Fruit fly (Drosophila melanogaster) whole organism, pupa: ENCODE data around the gene CG7084.
A peak's percentile ranks its signal among the peaks of the same experiment; 100 is the strongest.

ENCODE experiments used
- CG10348 ChIP-seq: fragments of 200-800 bp; sonication (Bioruptor generic); IDR thresholded peaks from 2 replicates; pipeline ENCODE4 v1.3.6; 2022; ENCODE audit warnings: missing biosample characterization, missing genetic modification characterization
- CG12605 ChIP-seq: fragments of 200-800 bp; sonication (Bioruptor generic); IDR thresholded peaks from 2 replicates; pipeline ENCODE4 v1.3.6; 2022; ENCODE audit warnings: missing biosample characterization, missing genetic modification characterization
- CG13204 ChIP-seq: fragments of 200-800 bp; sonication (Bioruptor generic); optimal IDR thresholded peaks from 2 replicates; lab custom pipeline; 2018; ENCODE audit warnings: missing biosample characterization, mild to moderate bottlenecking, missing genetic modification characterization, moderate library complexity
- CG14655 ChIP-seq: fragments of 200-800 bp; sonication (Bioruptor generic); optimal IDR thresholded peaks from 3 replicates; lab custom pipeline; 2017; ENCODE audit warnings: mild to moderate bottlenecking, missing biosample characterization, missing genetic modification reagents, missing genetic modification characterization
- CG15710 ChIP-seq: fragments of 200-800 bp; sonication (Bioruptor generic); optimal IDR thresholded peaks from 2 replicates; lab custom pipeline; 2018; ENCODE audit warnings: missing biosample characterization, mild to moderate bottlenecking, missing genetic modification characterization, moderate library complexity
- CG17806 ChIP-seq: fragments of 200-800 bp; sonication (Bioruptor generic); optimal IDR thresholded peaks from 2 replicates; lab custom pipeline; 2018; ENCODE audit warnings: missing biosample characterization, mild to moderate bottlenecking, missing genetic modification characterization, moderate library complexity
- CG32121 ChIP-seq: fragments of 200-800 bp; sonication (Bioruptor generic); IDR thresholded peaks from 2 replicates; pipeline ENCODE4 v1.3.6; 2022; ENCODE audit warnings: missing biosample characterization, missing genetic modification characterization
- CG34367 ChIP-seq: fragments of 200-800 bp; sonication (Bioruptor generic); optimal IDR thresholded peaks from 2 replicates; lab custom pipeline; 2018; ENCODE audit warnings: missing biosample characterization, mild to moderate bottlenecking, missing genetic modification characterization
- CG4496 ChIP-seq: fragments of 200-800 bp; sonication (Bioruptor generic); IDR thresholded peaks from 3 replicates; pipeline ENCODE4 v1.3.6; 2022; ENCODE audit warnings: missing biosample characterization, missing genetic modification characterization
- CG8159 ChIP-seq: fragments of 200-800 bp; sonication (Bioruptor generic); optimal IDR thresholded peaks from 3 replicates; lab custom pipeline; 2018; ENCODE audit warnings: missing biosample characterization, mild to moderate bottlenecking, missing genetic modification characterization, moderate library complexity
- CG8301 ChIP-seq: fragments of 200-800 bp; sonication (Bioruptor generic); optimal IDR thresholded peaks from 2 replicates; lab custom pipeline; 2018; ENCODE audit warnings: missing biosample characterization, mild to moderate bottlenecking, missing genetic modification characterization
- CG9948 ChIP-seq: fragments of 200-800 bp; sonication (Bioruptor generic); optimal IDR thresholded peaks from 2 replicates; lab custom pipeline; 2018; ENCODE audit warnings: missing biosample characterization, mild to moderate bottlenecking, missing genetic modification characterization, moderate library complexity
- D1 ChIP-seq: fragments of 200-800 bp; sonication (Bioruptor generic); optimal IDR thresholded peaks from 2 replicates; lab custom pipeline; 2018; ENCODE audit warnings: missing biosample characterization, mild to moderate bottlenecking, missing genetic modification characterization, moderate library complexity
- EcR ChIP-seq: fragments of 200-800 bp; sonication (Bioruptor generic); optimal IDR thresholded peaks from 3 replicates; lab custom pipeline; 2019; ENCODE audit warnings: missing biosample characterization, missing genetic modification characterization, mild to moderate bottlenecking, moderate library complexity, missing genetic modification reagents
- Ets98B ChIP-seq: fragments of 200-800 bp; sonication (Bioruptor generic); IDR thresholded peaks from 2 replicates; pipeline ENCODE4 v1.3.6; 2022; ENCODE audit warnings: missing biosample characterization, missing genetic modification characterization
- Pif1A ChIP-seq: fragments of 200-800 bp; sonication (Bioruptor generic); optimal IDR thresholded peaks from 3 replicates; lab custom pipeline; 2016; ENCODE audit warnings: missing biosample characterization, missing genetic modification characterization
- Pif1B ChIP-seq: fragments of 200-800 bp; sonication (Bioruptor generic); optimal IDR thresholded peaks from 3 replicates; lab custom pipeline; 2016; ENCODE audit warnings: missing biosample characterization, missing genetic modification characterization
- Snoo ChIP-seq: fragments of 200-800 bp; sonication (Bioruptor generic); optimal IDR thresholded peaks from 3 replicates; lab custom pipeline; 2017; ENCODE audit warnings: missing biosample characterization, mild to moderate bottlenecking, missing genetic modification characterization, inconsistent platforms
- fd96Ca ChIP-seq: fragments of 200-800 bp; sonication (Bioruptor generic); IDR thresholded peaks from 3 replicates; pipeline ENCODE4 v1.3.6; 2022; ENCODE audit warnings: missing biosample characterization, missing genetic modification characterization
- gl ChIP-seq: fragments of 200-800 bp; sonication (Bioruptor generic); optimal IDR thresholded peaks from 2 replicates; lab custom pipeline; 2018; ENCODE audit warnings: missing biosample characterization, mild to moderate bottlenecking, missing genetic modification characterization
- rn ChIP-seq: fragments of 200-800 bp; sonication (Bioruptor generic); IDR thresholded peaks from 2 replicates; pipeline ENCODE4 v1.3.6; 2022; ENCODE audit warnings: missing biosample characterization, missing genetic modification characterization

CG7084 gene

DNA sequence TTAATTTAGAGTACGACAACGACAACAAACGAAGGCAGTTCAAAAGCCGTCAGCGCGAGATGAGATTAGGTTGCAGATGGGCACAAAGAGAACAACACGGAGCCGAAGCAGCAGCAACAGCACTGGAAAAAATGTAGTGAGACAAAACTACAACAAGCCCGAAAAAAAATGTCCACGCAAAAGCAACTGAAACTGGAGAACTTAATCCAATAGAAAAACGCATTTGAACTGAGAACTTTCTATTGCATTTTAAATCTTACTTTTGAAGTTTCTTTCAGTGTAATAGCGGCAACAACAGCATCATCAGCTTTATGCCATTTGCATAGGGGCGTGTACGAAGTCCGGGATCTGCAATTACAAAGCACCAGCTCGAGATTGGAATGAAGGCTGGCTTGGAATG is 40.9 kb downstream of the CG7084 start:
- TF ChIP-seq CG4496 (GFP tag; lab: Robert Waterston, UW) = peak; percentile 76; the same call in 2 of the 3 replicates
- TF ChIP-seq Pif1A (GFP tag; lab: Kevin White, UChicago) = peak; percentile 71
- TF ChIP-seq fd96Ca (GFP tag; lab: Robert Waterston, UW) = peak; percentile 71; the same call in 2 of the 3 replicates
- TF ChIP-seq rn (GFP tag; lab: Robert Waterston, UW) = peak; percentile 42; the same call in 1 of the 2 replicates
- TF ChIP-seq CG15710 = peak; percentile 76
- peak; percentile 55 for TF ChIP-seq CG13204 (GFP tag; lab: Kevin White, UChicago)
- peak; percentile 53 for TF ChIP-seq Pif1B (GFP tag; lab: Kevin White, UChicago)
- TF ChIP-seq CG34367 (tag; lab: Kevin White, UChicago) = peak; percentile 49
- TF ChIP-seq CG14655 (GFP tag; lab: Kevin White, UChicago) = peak; percentile 69
- peak; percentile 57; the same call in 1 of the 2 replicates for TF ChIP-seq Ets98B (GFP tag; lab: Robert Waterston, UW)
- peak; percentile 61 for TF ChIP-seq CG9948 (tag; lab: Kevin White, UChicago)
- TF ChIP-seq EcR (GFP tag; lab: Kevin White, UChicago) = no peak
- peak; percentile 64 for TF ChIP-seq Snoo (tag; lab: Kevin White, UChicago)
- no peak; the same call in 1 of the 2 replicates for TF ChIP-seq CG32121 (GFP tag; lab: Robert Waterston, UW)
- peak; percentile 49 for TF ChIP-seq gl (tag; lab: Kevin White, UChicago)
- no peak for TF ChIP-seq CG12605 (GFP tag; lab: Robert Waterston, UW)
- TF ChIP-seq CG17806 (tag; lab: Kevin White, UChicago) = peak; percentile 70
- peak; percentile 77 for TF ChIP-seq CG8159 (tag; lab: Kevin White, UChicago)
- TF ChIP-seq CG10348 (GFP tag; lab: Robert Waterston, UW) = no peak
- TF ChIP-seq CG8301 (tag; lab: Kevin White, UChicago) = peak; percentile 58
- no peak for TF ChIP-seq D1

DNA sequence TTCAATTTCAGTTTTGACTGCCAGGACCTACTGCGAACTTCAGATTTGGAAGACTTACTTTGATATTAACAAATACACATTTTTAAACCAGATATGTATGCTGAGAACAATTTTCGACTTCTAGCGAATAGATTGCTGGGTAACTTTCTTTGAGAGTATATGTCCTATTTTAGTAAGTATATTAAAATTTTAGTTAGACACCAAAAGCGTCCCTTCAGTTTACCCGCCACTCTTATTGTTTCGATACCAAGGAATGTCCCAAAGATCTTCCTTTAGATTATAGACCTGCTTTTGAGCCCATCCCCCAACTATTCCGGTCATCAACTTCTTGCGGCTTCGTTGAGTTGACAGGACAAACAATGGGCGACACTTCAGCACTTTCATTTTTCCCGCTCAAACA is 41.6 kb downstream of the CG7084 start, which contains the start of gene CG5388:
Gene CG5388, minus strand, starts transcription at position 101 of the 400 bp plus-strand sequence.
- TF ChIP-seq D1 (no peak), CG15710 (no peak), CG17806 (tag; lab: Kevin White, UChicago) (no peak), CG32121 (GFP tag; lab: Robert Waterston, UW) (no peak), EcR (GFP tag; lab: Kevin White, UChicago) (no peak), CG12605 (GFP tag; lab: Robert Waterston, UW) (no peak), CG34367 (tag; lab: Kevin White, UChicago) (no peak), Snoo (tag; lab: Kevin White, UChicago) (no peak), Pif1B (GFP tag; lab: Kevin White, UChicago) (no peak), CG8301 (tag; lab: Kevin White, UChicago) (no peak), Ets98B (GFP tag; lab: Robert Waterston, UW) (no peak), gl (tag; lab: Kevin White, UChicago) (no peak), CG4496 (GFP tag; lab: Robert Waterston, UW) (no peak), CG8159 (tag; lab: Kevin White, UChicago) (no peak), rn (GFP tag; lab: Robert Waterston, UW) (no peak), Pif1A (GFP tag; lab: Kevin White, UChicago) (no peak), CG13204 (GFP tag; lab: Kevin White, UChicago) (no peak)

DNA sequence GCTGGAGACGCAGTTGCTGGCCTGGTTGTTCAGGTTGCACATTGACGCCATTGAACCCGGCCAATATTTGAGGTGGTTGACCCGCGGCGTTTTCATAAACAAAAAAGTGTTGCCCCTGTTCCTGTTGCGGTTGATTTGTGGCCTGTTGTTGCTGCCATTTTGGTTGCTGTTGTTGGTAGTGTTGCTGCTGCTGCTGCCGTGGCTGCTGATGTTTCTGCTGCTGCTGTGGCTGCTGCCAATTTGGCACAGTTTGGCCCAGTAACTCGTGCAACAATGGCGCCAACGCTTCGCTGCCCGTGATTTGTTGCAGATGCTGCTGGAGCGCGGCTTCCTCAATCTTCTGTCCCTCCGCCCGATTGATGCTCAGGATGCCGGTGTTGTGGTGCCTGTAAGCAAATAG is 43.0 kb downstream of the CG7084 start:
- TF ChIP-seq D1 (no peak), EcR (GFP tag; lab: Kevin White, UChicago) (no peak), Snoo (tag; lab: Kevin White, UChicago) (no peak), CG9948 (tag; lab: Kevin White, UChicago) (no peak), gl (tag; lab: Kevin White, UChicago) (no peak), Pif1B (GFP tag; lab: Kevin White, UChicago) (no peak), CG15710 (no peak), rn (GFP tag; lab: Robert Waterston, UW) (no peak), fd96Ca (GFP tag; lab: Robert Waterston, UW) (no peak), Pif1A (GFP tag; lab: Kevin White, UChicago) (no peak), CG32121 (GFP tag; lab: Robert Waterston, UW) (no peak), CG8301 (tag; lab: Kevin White, UChicago) (no peak), CG34367 (tag; lab: Kevin White, UChicago) (no peak)

- TF ChIP-seq fd96Ca (GFP tag; lab: Robert Waterston, UW) (no peak), Pif1A (GFP tag; lab: Kevin White, UChicago) (no peak), EcR (GFP tag; lab: Kevin White, UChicago) (no peak), CG10348 (GFP tag; lab: Robert Waterston, UW) (no peak), Pif1B (GFP tag; lab: Kevin White, UChicago) (no peak), CG4496 (GFP tag; lab: Robert Waterston, UW) (no peak), CG13204 (GFP tag; lab: Kevin White, UChicago) (no peak), CG14655 (GFP tag; lab: Kevin White, UChicago) (no peak), CG17806 (tag; lab: Kevin White, UChicago) (no peak), CG9948 (tag; lab: Kevin White, UChicago) (no peak), rn (GFP tag; lab: Robert Waterston, UW) (no peak), CG32121 (GFP tag; lab: Robert Waterston, UW) (no peak), CG12605 (GFP tag; lab: Robert Waterston, UW) (no peak), Ets98B (GFP tag; lab: Robert Waterston, UW) (no peak), CG15710 (no peak), gl (tag; lab: Kevin White, UChicago) (no peak)
Measured at dm6 chr3R:22342151-22342550, 43.5 kb downstream of the CG7084 start, which contains the start of gene CG5386. CG5386 (minus strand) TSS chr3R:22342251.

dm6 chr3R:22342708-22343107 is 44.1 kb downstream of the CG7084 start:
- no peak for TF ChIP-seq CG12605 (GFP tag; lab: Robert Waterston, UW)
- no peak for TF ChIP-seq CG4496 (GFP tag; lab: Robert Waterston, UW)
- no peak for TF ChIP-seq gl (tag; lab: Kevin White, UChicago)
- no peak for TF ChIP-seq CG13204 (GFP tag; lab: Kevin White, UChicago)
- no peak for TF ChIP-seq CG14655 (GFP tag; lab: Kevin White, UChicago)
- TF ChIP-seq CG32121 (GFP tag; lab: Robert Waterston, UW) = no peak
- TF ChIP-seq CG17806 (tag; lab: Kevin White, UChicago) = no peak
- no peak for TF ChIP-seq CG10348 (GFP tag; lab: Robert Waterston, UW)
- no peak for TF ChIP-seq fd96Ca (GFP tag; lab: Robert Waterston, UW)
- no peak for TF ChIP-seq CG8301 (tag; lab: Kevin White, UChicago)
- no peak for TF ChIP-seq CG8159 (tag; lab: Kevin White, UChicago)
- no peak for TF ChIP-seq EcR (GFP tag; lab: Kevin White, UChicago)
- no peak for TF ChIP-seq CG9948 (tag; lab: Kevin White, UChicago)
- no peak for TF ChIP-seq Pif1B (GFP tag; lab: Kevin White, UChicago)
- TF ChIP-seq D1 = no peak
- no peak for TF ChIP-seq Ets98B (GFP tag; lab: Robert Waterston, UW)
- TF ChIP-seq Pif1A (GFP tag; lab: Kevin White, UChicago) = no peak
